Fruit fly (Drosophila melanogaster) whole organism, embryonic: ENCODE data around the gene CG31347.

ENCODE experiments used
- BEAF-32 ChIP-seq: fragments of 200-800 bp; sonication (Bioruptor generic); optimal IDR thresholded peaks from 3 replicates; lab custom pipeline; 2017; ENCODE audit warnings: missing biosample characterization, missing genetic modification characterization, mild to moderate bottlenecking, moderate library complexity, missing genetic modification reagents
- Bgb ChIP-seq: fragments of 200-800 bp; sonication (Bioruptor generic); IDR thresholded peaks from 2 replicates; pipeline ENCODE4 v1.3.6; 2022; ENCODE audit warnings: missing biosample characterization, missing genetic modification characterization; ENCODE audit not compliant: partially characterized antibody
- CG10543 ChIP-seq: fragments of 200-800 bp; sonication (Bioruptor generic); optimal IDR thresholded peaks from 3 replicates; lab custom pipeline; 2017; ENCODE audit warnings: missing biosample characterization, mild to moderate bottlenecking, missing genetic modification characterization, moderate library complexity
- CG10979 ChIP-seq: fragments of 200-800 bp; sonication (Bioruptor generic); optimal IDR thresholded peaks from 2 replicates; lab custom pipeline; 2018; ENCODE audit warnings: missing biosample characterization, mild to moderate bottlenecking, missing genetic modification characterization, moderate library complexity
- CG11695 ChIP-seq: fragments of 200-800 bp; sonication (Bioruptor generic); IDR thresholded peaks from 3 replicates; pipeline ENCODE4 v1.3.6; 2022; ENCODE audit warnings: missing biosample characterization, missing genetic modification characterization
- CG1233 ChIP-seq: fragments of 200-800 bp; sonication (Bioruptor generic); optimal IDR thresholded peaks from 4 replicates; lab custom pipeline; 2018; ENCODE audit warnings: missing biosample characterization, mild to moderate bottlenecking, missing genetic modification characterization
- CG12659 ChIP-seq: fragments of 200-800 bp; sonication (Bioruptor generic); optimal IDR thresholded peaks from 3 replicates; lab custom pipeline; 2017; ENCODE audit warnings: mild to moderate bottlenecking, missing biosample characterization, missing genetic modification reagents, missing genetic modification characterization
- CG14050 ChIP-seq: fragments of 200-800 bp; sonication (Bioruptor generic); IDR thresholded peaks from 3 replicates; pipeline ENCODE4 v1.3.6; 2022; ENCODE audit warnings: missing biosample characterization, missing genetic modification characterization
- CG16779 ChIP-seq: fragments of 200-800 bp; sonication (Bioruptor generic); IDR thresholded peaks from 2 replicates; pipeline ENCODE4 v1.3.6; 2022; ENCODE audit warnings: missing biosample characterization, missing genetic modification characterization
- CG17912 ChIP-seq: fragments of 200-800 bp; sonication (Bioruptor generic); optimal IDR thresholded peaks from 2 replicates; lab custom pipeline; 2018; ENCODE audit warnings: missing biosample characterization, mild to moderate bottlenecking, missing genetic modification characterization
- CG18619 ChIP-seq: fragments of 200-800 bp; sonication (Bioruptor generic); optimal IDR thresholded peaks from 3 replicates; lab custom pipeline; 2017; ENCODE audit warnings: missing biosample characterization, mild to moderate bottlenecking, missing genetic modification characterization
- CG34224 ChIP-seq: fragments of 200-800 bp; sonication (Bioruptor generic); IDR thresholded peaks from 3 replicates; pipeline ENCODE4 v1.3.6; 2022; ENCODE audit warnings: missing biosample characterization, missing genetic modification characterization; ENCODE audit not compliant: partially characterized antibody
- CG34376 ChIP-seq: fragments of 200-800 bp; sonication (Bioruptor generic); optimal IDR thresholded peaks from 2 replicates; lab custom pipeline; 2018; ENCODE audit warnings: missing biosample characterization, mild to moderate bottlenecking, missing genetic modification characterization
- CG5180 ChIP-seq: fragments of 200-800 bp; sonication (Bioruptor generic); optimal IDR thresholded peaks from 3 replicates; lab custom pipeline; 2017; ENCODE audit warnings: missing biosample characterization, missing genetic modification characterization, mild to moderate bottlenecking, moderate library complexity, missing genetic modification reagents
- CG8388 ChIP-seq: fragments of 200-800 bp; sonication (Bioruptor generic); optimal IDR thresholded peaks from 2 replicates; lab custom pipeline; 2019; ENCODE audit warnings: missing biosample characterization, mild to moderate bottlenecking, missing genetic modification characterization, moderate library complexity
- CG9437 ChIP-seq: fragments of 200-800 bp; sonication (Bioruptor generic); optimal IDR thresholded peaks from 2 replicates; lab custom pipeline; 2018; ENCODE audit warnings: missing biosample characterization, mild to moderate bottlenecking, missing genetic modification characterization
- D19A ChIP-seq: fragments of 200-800 bp; optimal IDR thresholded peaks from 3 replicates; lab custom pipeline; 2019; ENCODE audit warnings: missing biosample characterization, mild to moderate bottlenecking, missing genetic modification characterization, moderate library complexity
- Eip74EF ChIP-seq, 2 experiments: fragments of 200-800 bp in 1 of 2; fragments of >200 bp in 1 of 2; sonication (Bioruptor generic) in 1 of 2; optimal IDR thresholded peaks; 2 replicates each; lab custom pipeline; 2017 to 2019; ENCODE audit warnings: missing biosample characterization in 2 of 2, missing genetic modification characterization in 2 of 2, mild to moderate bottlenecking in 1 of 2, moderate library complexity in 1 of 2
- HmgD ChIP-seq: fragments of 200-800 bp; sonication (Bioruptor generic); optimal IDR thresholded peaks from 3 replicates; lab custom pipeline; 2016; ENCODE audit warnings: missing biosample characterization, missing genetic modification characterization
- HmgZ ChIP-seq: fragments of 200-800 bp; sonication (Bioruptor generic); optimal IDR thresholded peaks from 2 replicates; lab custom pipeline; 2018; ENCODE audit warnings: missing biosample characterization, mild to moderate bottlenecking, missing genetic modification characterization
- Hr78 ChIP-seq, 2 experiments: fragments of 200-800 bp in 1 of 2; fragments of >200 bp in 1 of 2; sonication (Bioruptor generic) in 1 of 2; optimal IDR thresholded peaks; 2 replicates each; lab custom pipeline; 2017 to 2019; ENCODE audit warnings: missing biosample characterization in 2 of 2, missing genetic modification characterization in 2 of 2, mild to moderate bottlenecking in 1 of 2, moderate library complexity in 1 of 2
- Lhr ChIP-seq: fragments of 200-800 bp; sonication (Bioruptor generic); optimal IDR thresholded peaks from 3 replicates; lab custom pipeline; 2017; ENCODE audit warnings: mild to moderate bottlenecking, missing biosample characterization, missing genetic modification reagents, missing genetic modification characterization
- MESR4 ChIP-seq: fragments of 200-800 bp; sonication (Bioruptor generic); optimal IDR thresholded peaks from 2 replicates; lab custom pipeline; 2018; ENCODE audit warnings: missing biosample characterization, mild to moderate bottlenecking, missing genetic modification characterization, moderate library complexity
- NC2α ChIP-seq: fragments of 200-800 bp; sonication (Bioruptor generic); optimal IDR thresholded peaks from 2 replicates; lab custom pipeline; 2016; ENCODE audit warnings: missing biosample characterization, missing genetic modification characterization
- NfI ChIP-seq: fragments of 200-800 bp; sonication (Bioruptor generic); optimal IDR thresholded peaks from 3 replicates; lab custom pipeline; 2018; ENCODE audit warnings: missing biosample characterization, mild to moderate bottlenecking, missing genetic modification characterization, moderate library complexity
- bab2 ChIP-seq: fragments of 200-800 bp; sonication (Bioruptor generic); optimal IDR thresholded peaks from 2 replicates; lab custom pipeline; 2016; ENCODE audit warnings: missing biosample characterization, missing genetic modification characterization
- bigmax ChIP-seq: fragments of 200-800 bp; sonication (Bioruptor generic); optimal IDR thresholded peaks from 2 replicates; lab custom pipeline; 2018; ENCODE audit warnings: missing biosample characterization, mild to moderate bottlenecking, missing genetic modification characterization
- bowl ChIP-seq: fragments of 200-800 bp; sonication (Bioruptor generic); IDR thresholded peaks from 2 replicates; pipeline ENCODE4 v1.3.6; 2022; ENCODE audit warnings: missing biosample characterization, missing genetic modification characterization
- chif ChIP-seq, 2 experiments: fragments of 200-800 bp; sonication (Bioruptor generic); optimal IDR thresholded peaks; 3 replicates each; lab custom pipeline; 2016; ENCODE audit warnings: missing biosample characterization in 2 of 2, missing genetic modification characterization in 2 of 2
- danr ChIP-seq: fragments of 200-800 bp; sonication (Bioruptor generic); IDR thresholded peaks from 2 replicates; pipeline ENCODE4 v1.3.6; 2022; ENCODE audit warnings: missing biosample characterization, missing genetic modification characterization
- dysf ChIP-seq: fragments of 200-800 bp; sonication (Bioruptor generic); IDR thresholded peaks from 3 replicates; pipeline ENCODE4 v1.3.6; 2022; ENCODE audit warnings: missing biosample characterization, missing genetic modification characterization
- en ChIP-seq: fragments of 200-800 bp; sonication (Bioruptor generic); optimal IDR thresholded peaks from 2 replicates; lab custom pipeline; 2016; ENCODE audit warnings: missing biosample characterization, missing genetic modification characterization
- fru ChIP-seq: fragments of >200 bp; optimal IDR thresholded peaks from 2 replicates; lab custom pipeline; 2017
- her ChIP-seq: fragments of 200-800 bp; sonication (Bioruptor generic); optimal IDR thresholded peaks from 2 replicates; lab custom pipeline; 2016; ENCODE audit warnings: missing biosample characterization, missing genetic modification characterization
- lbe ChIP-seq: fragments of 200-800 bp; sonication (Bioruptor generic); optimal IDR thresholded peaks from 2 replicates; lab custom pipeline; 2016; ENCODE audit warnings: missing biosample characterization, mild to moderate bottlenecking, missing genetic modification characterization
- lola ChIP-seq, 3 experiments: fragments of >200 bp in 2 of 3; fragments of 200-800 bp in 1 of 3; sonication (Bioruptor generic) in 1 of 3; optimal IDR thresholded peaks; 2 replicates each; lab custom pipeline; 2017 to 2019; ENCODE audit warnings: missing biosample characterization in 3 of 3, missing genetic modification characterization in 3 of 3, mild to moderate bottlenecking in 1 of 3, moderate library complexity in 1 of 3
- pho ChIP-seq: fragments of 200-800 bp; sonication (Bioruptor generic); optimal IDR thresholded peaks from 2 replicates; lab custom pipeline; 2016; ENCODE audit warnings: missing biosample characterization, missing genetic modification characterization
- row ChIP-seq: fragments of 200-800 bp; sonication (Bioruptor generic); IDR thresholded peaks from 3 replicates; pipeline ENCODE4 v1.3.6; 2022; ENCODE audit warnings: missing biosample characterization, missing genetic modification characterization
- sens ChIP-seq: fragments of 200-800 bp; sonication (Bioruptor generic); peaks from one replicate; lab custom pipeline; 2016; ENCODE audit warnings: missing biosample characterization, missing genetic modification characterization
- sug ChIP-seq: fragments of 200-800 bp; optimal IDR thresholded peaks from 2 replicates; lab custom pipeline; 2019; ENCODE audit warnings: missing biosample characterization, mild to moderate bottlenecking, missing genetic modification characterization, moderate library complexity
- tna ChIP-seq: fragments of 200-800 bp; sonication (Bioruptor generic); IDR thresholded peaks from 2 replicates; pipeline ENCODE4 v1.3.6; 2022; ENCODE audit warnings: missing biosample characterization, missing genetic modification characterization; ENCODE audit not compliant: partially characterized antibody
- vfl ChIP-seq: fragments of 200-800 bp; sonication (Bioruptor generic); optimal IDR thresholded peaks from 2 replicates; lab custom pipeline; 2016; ENCODE audit warnings: missing biosample characterization, missing genetic modification characterization
- wek ChIP-seq: fragments of 200-800 bp; sonication (Bioruptor generic); optimal IDR thresholded peaks from 3 replicates; lab custom pipeline; 2018; ENCODE audit warnings: missing biosample characterization, mild to moderate bottlenecking, missing genetic modification characterization, moderate library complexity
- zfh1 ChIP-seq: fragments of 200-800 bp; sonication (Bioruptor generic); IDR thresholded peaks from 3 replicates; pipeline ENCODE4 v1.3.6; 2022; ENCODE audit warnings: missing biosample characterization, missing genetic modification characterization
- zfh2 ChIP-seq: fragments of 200-800 bp; sonication (Bioruptor generic); optimal IDR thresholded peaks from 2 replicates; lab custom pipeline; 2016; ENCODE audit warnings: missing biosample characterization, missing genetic modification characterization

Gene CG31347

DNA sequence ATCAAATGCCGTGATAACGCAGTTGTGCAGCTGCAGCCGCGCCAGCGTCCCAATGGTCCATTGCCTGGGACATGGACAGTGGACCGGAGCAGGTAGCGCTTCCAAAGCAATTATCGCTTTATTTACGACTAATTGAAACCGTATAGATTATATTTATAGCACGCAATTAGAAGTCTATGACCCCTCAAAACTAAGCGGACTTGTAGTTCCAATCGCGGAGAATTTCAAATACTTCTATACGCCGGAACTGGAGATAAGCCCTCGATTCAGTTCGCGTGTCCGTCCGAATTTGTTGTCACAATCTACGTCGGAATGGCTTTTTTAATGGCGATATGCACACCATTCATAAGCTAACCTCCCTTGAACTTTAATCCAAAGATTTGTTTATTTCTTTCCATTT lies 7.1 kb downstream of the CG31347 start:
- TF ChIP-seq sens (GFP tag; lab: Kevin White, UChicago) (peak; percentile 26), pho (no peak), bigmax (no peak), Hr78 (GFP tag; optimal IDR thresholded peaks at IDR 0.05; lab: Kevin White, UChicago) (peak in 1 of 2 experiments; percentile 37), CG18619 (GFP tag; lab: Kevin White, UChicago) (no peak), wek (GFP tag; lab: Kevin White, UChicago) (no peak), zfh2 (GFP tag; lab: Kevin White, UChicago) (no peak), HmgD (GFP tag; lab: Kevin White, UChicago) (no peak), NC2α (GFP tag; lab: Kevin White, UChicago) (no peak), dysf (no peak), CG34376 (GFP tag; lab: Kevin White, UChicago) (peak; percentile 72), en (no peak), D19A (tag; lab: Kevin White, UChicago) (no peak), sug (peak; percentile 54), CG14050 (GFP tag; lab: Robert Waterston, UW) (no peak), Eip74EF (GFP tag; optimal IDR thresholded peaks at IDR 0.05; lab: Kevin White, UChicago) (peak in 1 of 2 experiments; percentile 7), CG11695 (0 out of 3 replicates have a peak, but pooled peaks have one; percentile 14), CG10543 (GFP tag; lab: Kevin White, UChicago) (peak; percentile 36), CG5180 (GFP tag; lab: Kevin White, UChicago) (no peak), HmgZ (tag; lab: Kevin White, UChicago) (no peak), her (no peak), zfh1 (GFP tag; lab: Robert Waterston, UW) (no peak), lola (GFP tag; optimal IDR thresholded peaks at IDR 0.05; lab: Kevin White, UChicago) (no peak), CG8388 (GFP tag; lab: Kevin White, UChicago) (no peak), fru (no peak), danr (GFP tag; lab: Robert Waterston, UW) (no peak), CG9437 (GFP tag; lab: Kevin White, UChicago) (no peak), Lhr (GFP tag; lab: Kevin White, UChicago) (no peak)

DNA sequence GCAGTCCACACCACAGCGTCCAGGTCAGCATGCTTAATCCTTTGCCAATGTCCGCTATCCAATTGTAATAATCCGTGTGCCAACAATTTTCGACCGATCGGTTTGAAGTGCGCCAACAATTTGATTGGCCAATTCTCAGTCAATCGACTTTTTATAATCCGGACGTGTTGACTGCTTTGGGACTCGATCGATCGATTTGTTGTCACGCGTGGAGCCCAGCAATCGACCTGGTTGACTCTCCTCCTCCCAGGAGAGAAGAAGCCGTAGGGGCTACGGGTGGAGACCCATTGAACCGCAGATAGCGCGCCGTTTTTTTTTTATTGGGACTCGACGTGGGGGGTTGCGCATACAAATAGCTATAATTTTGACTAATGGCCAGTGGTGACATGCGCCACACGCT lies 11.1 kb downstream of the CG31347 start, which contains the start of gene Cyp313a4:
TSS of gene Cyp313a4 (minus strand) at position 101 of the 400 bp plus-strand sequence.
- TF ChIP-seq chif (GFP tag; optimal IDR thresholded peaks at IDR 0.05; lab: Kevin White, UChicago) (no peak), CG12659 (GFP tag; lab: Kevin White, UChicago) (no peak), row (no peak), MESR4 (no peak), wek (GFP tag; lab: Kevin White, UChicago) (no peak), CG17912 (GFP tag; lab: Kevin White, UChicago) (no peak), CG10979 (tag; lab: Kevin White, UChicago) (no peak), vfl (no peak), bowl (no peak), BEAF-32 (GFP tag; lab: Kevin White, UChicago) (no peak), CG16779 (no peak), Bgb (GFP tag; lab: Robert Waterston, UW) (no peak), NfI (GFP tag; lab: Kevin White, UChicago) (no peak), CG34224 (GFP tag; lab: Robert Waterston, UW) (no peak), CG1233 (no peak), bab2 (no peak), her (no peak), lbe (GFP tag; lab: Kevin White, UChicago) (no peak), tna (GFP tag; lab: Robert Waterston, UW) (no peak)
